Fruit fly (Drosophila melanogaster) whole organism, embryonic: ENCODE results near the gene Ptp10D.

Source experiments
- CG10267 ChIP-seq: fragments of 200-800 bp; sonication (Bioruptor generic); optimal IDR thresholded peaks from 2 replicates; lab custom pipeline; 2018; ENCODE audit warnings: missing biosample characterization, mild to moderate bottlenecking, missing genetic modification characterization, moderate library complexity
- CG10654 ChIP-seq: fragments of 200-800 bp; sonication (Bioruptor generic); optimal IDR thresholded peaks from 2 replicates; lab custom pipeline; 2016; ENCODE audit warnings: missing biosample characterization, missing genetic modification characterization
- CG11695 ChIP-seq: fragments of 200-800 bp; sonication (Bioruptor generic); IDR thresholded peaks from 3 replicates; pipeline ENCODE4 v1.3.6; 2022; ENCODE audit warnings: missing biosample characterization, missing genetic modification characterization
- CG12104 ChIP-seq: fragments of 200-800 bp; sonication (Bioruptor generic); optimal IDR thresholded peaks from 3 replicates; lab custom pipeline; 2016; ENCODE audit warnings: missing biosample characterization, missing genetic modification characterization
- CG12219 ChIP-seq: fragments of 200-800 bp; sonication (Bioruptor generic); optimal IDR thresholded peaks from 3 replicates; lab custom pipeline; 2018; ENCODE audit warnings: missing biosample characterization, mild to moderate bottlenecking, missing genetic modification characterization
- CG12299 ChIP-seq: fragments of 200-800 bp; sonication (Bioruptor generic); optimal IDR thresholded peaks from 2 replicates; lab custom pipeline; 2018; ENCODE audit warnings: missing biosample characterization, mild to moderate bottlenecking, missing genetic modification characterization
- CG13424 ChIP-seq: fragments of 200-800 bp; sonication (Bioruptor generic); optimal IDR thresholded peaks from 2 replicates; lab custom pipeline; 2019; ENCODE audit warnings: missing biosample characterization, mild to moderate bottlenecking, missing genetic modification characterization, moderate library complexity
- CG13624 ChIP-seq: fragments of 200-800 bp; sonication (Bioruptor generic); optimal IDR thresholded peaks from 2 replicates; lab custom pipeline; 2016; ENCODE audit warnings: missing biosample characterization, missing genetic modification characterization
- CG14667 ChIP-seq: fragments of 200-800 bp; sonication (Bioruptor generic); IDR thresholded peaks from 2 replicates; pipeline ENCODE4 v1.3.6; 2022; ENCODE audit warnings: missing biosample characterization, missing genetic modification characterization
- CG14965 ChIP-seq: fragments of 200-800 bp; sonication (Bioruptor generic); optimal IDR thresholded peaks from 2 replicates; lab custom pipeline; 2016; ENCODE audit warnings: missing biosample characterization, missing genetic modification characterization, borderline replicate concordance
- CG1529 ChIP-seq: fragments of 200-800 bp; sonication (Bioruptor generic); optimal IDR thresholded peaks from 3 replicates; lab custom pipeline; 2018; ENCODE audit warnings: missing biosample characterization, missing genetic modification characterization
- CG17186 ChIP-seq: fragments of 200-800 bp; sonication (Bioruptor generic); optimal IDR thresholded peaks from 3 replicates; lab custom pipeline; 2017; ENCODE audit warnings: missing biosample characterization, missing genetic modification reagents, missing genetic modification characterization
- CG17802 ChIP-seq: fragments of 200-800 bp; sonication (Bioruptor generic); optimal IDR thresholded peaks from 2 replicates; lab custom pipeline; 2018; ENCODE audit warnings: missing biosample characterization, mild to moderate bottlenecking, missing genetic modification characterization, moderate library complexity
- CG2199 ChIP-seq: fragments of 200-800 bp; sonication (Bioruptor generic); IDR thresholded peaks from 3 replicates; pipeline ENCODE4 v1.3.6; 2022; ENCODE audit warnings: missing biosample characterization, missing genetic modification characterization
- CG31224 ChIP-seq: fragments of 200-800 bp; sonication (Bioruptor generic); IDR thresholded peaks from 2 replicates; pipeline ENCODE4 v1.3.6; 2022; ENCODE audit warnings: missing biosample characterization, missing genetic modification characterization
- CG3281 ChIP-seq: fragments of 200-800 bp; sonication (Bioruptor generic); optimal IDR thresholded peaks from 3 replicates; lab custom pipeline; 2017; ENCODE audit warnings: missing biosample characterization, mild to moderate bottlenecking, missing genetic modification characterization
- CG33213 ChIP-seq: fragments of 200-800 bp; sonication (Bioruptor generic); optimal IDR thresholded peaks from 3 replicates; lab custom pipeline; 2016; ENCODE audit warnings: missing biosample characterization, missing genetic modification characterization
- CG42726 ChIP-seq: fragments of 200-800 bp; sonication (Bioruptor generic); IDR thresholded peaks from 2 replicates; pipeline ENCODE4 v1.3.6; 2022; ENCODE audit warnings: missing biosample characterization, missing genetic modification characterization; ENCODE audit not compliant: partially characterized antibody
- CG4707 ChIP-seq: fragments of 200-800 bp; sonication (Bioruptor generic); optimal IDR thresholded peaks from 2 replicates; lab custom pipeline; 2018; ENCODE audit warnings: missing biosample characterization, mild to moderate bottlenecking, missing genetic modification characterization, moderate library complexity
- CG6254 ChIP-seq: fragments of 200-800 bp; sonication (Bioruptor generic); optimal IDR thresholded peaks from 3 replicates; lab custom pipeline; 2017; ENCODE audit warnings: mild to moderate bottlenecking, missing biosample characterization, missing genetic modification reagents, missing genetic modification characterization
- CG6813 ChIP-seq: fragments of 200-800 bp; sonication (Bioruptor generic); optimal IDR thresholded peaks from 2 replicates; lab custom pipeline; 2017; ENCODE audit warnings: missing biosample characterization, missing genetic modification characterization, mild to moderate bottlenecking, moderate library complexity, missing genetic modification reagents
- CG8924 ChIP-seq: fragments of 200-800 bp; optimal IDR thresholded peaks from 3 replicates; lab custom pipeline; 2019; ENCODE audit warnings: missing biosample characterization, mild to moderate bottlenecking, missing genetic modification characterization, moderate library complexity
- CTCF ChIP-seq: fragments of 200-800 bp; sonication (Bioruptor generic); optimal IDR thresholded peaks from 2 replicates; lab custom pipeline; 2017; ENCODE audit warnings: missing biosample characterization, mild to moderate bottlenecking, missing genetic modification characterization, moderate library complexity
- E2f2 ChIP-seq: fragments of 200-800 bp; sonication (Bioruptor generic); IDR thresholded peaks from 2 replicates; pipeline ENCODE4 v1.3.6; 2022; ENCODE audit warnings: missing biosample characterization, missing genetic modification characterization
- Fer2 ChIP-seq: fragments of 200-800 bp; sonication (Bioruptor generic); optimal IDR thresholded peaks from 2 replicates; lab custom pipeline; 2018; ENCODE audit warnings: missing biosample characterization, mild to moderate bottlenecking, missing genetic modification characterization, moderate library complexity
- Fer3 ChIP-seq: fragments of 200-800 bp; sonication (Bioruptor generic); optimal IDR thresholded peaks from 2 replicates; lab custom pipeline; 2018; ENCODE audit warnings: missing biosample characterization, mild to moderate bottlenecking, missing genetic modification characterization, moderate library complexity
- Hmx ChIP-seq: fragments of 200-800 bp; sonication (Bioruptor generic); optimal IDR thresholded peaks from 2 replicates; lab custom pipeline; 2016; ENCODE audit warnings: missing biosample characterization, missing genetic modification characterization
- Hr78 ChIP-seq, 2 experiments: fragments of 200-800 bp in 1 of 2; fragments of >200 bp in 1 of 2; sonication (Bioruptor generic) in 1 of 2; optimal IDR thresholded peaks; 2 replicates each; lab custom pipeline; 2017 to 2019; ENCODE audit warnings: missing biosample characterization in 2 of 2, missing genetic modification characterization in 2 of 2, mild to moderate bottlenecking in 1 of 2, moderate library complexity in 1 of 2
- MBD-R2 ChIP-seq: fragments of 200-800 bp; sonication (Bioruptor generic); IDR thresholded peaks from 2 replicates; pipeline ENCODE4 v1.3.6; 2022; ENCODE audit warnings: missing biosample characterization, missing genetic modification characterization
- Mes4 ChIP-seq: fragments of 200-800 bp; sonication (Bioruptor generic); optimal IDR thresholded peaks from 2 replicates; lab custom pipeline; 2016; ENCODE audit warnings: missing biosample characterization, missing genetic modification characterization
- Nf-YA ChIP-seq: fragments of 200-800 bp; sonication (Bioruptor generic); IDR thresholded peaks from 2 replicates; pipeline ENCODE4 v1.3.6; 2022; ENCODE audit warnings: missing biosample characterization, missing genetic modification characterization
- Nf-YB ChIP-seq: fragments of 200-800 bp; sonication (Bioruptor generic); optimal IDR thresholded peaks from 3 replicates; lab custom pipeline; 2019; ENCODE audit warnings: missing biosample characterization, mild to moderate bottlenecking, missing genetic modification characterization, moderate library complexity
- Ptx1 ChIP-seq: fragments of 200-800 bp; sonication (Bioruptor generic); IDR thresholded peaks from 2 replicates; pipeline ENCODE4 v1.3.6; 2022; ENCODE audit warnings: missing biosample characterization, missing genetic modification characterization
- abd-A ChIP-seq: fragments of 200-800 bp; sonication (Bioruptor generic); optimal IDR thresholded peaks from 3 replicates; lab custom pipeline; 2019; ENCODE audit warnings: missing biosample characterization, mild to moderate bottlenecking, missing genetic modification characterization, moderate library complexity
- bab2 ChIP-seq: fragments of 200-800 bp; sonication (Bioruptor generic); optimal IDR thresholded peaks from 2 replicates; lab custom pipeline; 2016; ENCODE audit warnings: missing biosample characterization, missing genetic modification characterization
- bbx ChIP-seq: fragments of 200-800 bp; sonication (Bioruptor generic); IDR thresholded peaks from 2 replicates; pipeline ENCODE4 v1.3.6; 2022; ENCODE audit warnings: missing biosample characterization, missing genetic modification characterization; ENCODE audit not compliant: partially characterized antibody
- crc ChIP-seq: fragments of 200-800 bp; sonication (Bioruptor generic); optimal IDR thresholded peaks from 2 replicates; lab custom pipeline; 2016; ENCODE audit warnings: missing biosample characterization, missing genetic modification characterization
- dimm ChIP-seq: fragments of 200-800 bp; sonication (Bioruptor generic); IDR thresholded peaks from 2 replicates; pipeline ENCODE4 v1.3.6; 2022; ENCODE audit warnings: missing biosample characterization, missing genetic modification characterization
- disco-r ChIP-seq: fragments of 200-800 bp; sonication (Bioruptor generic); optimal IDR thresholded peaks from 2 replicates; lab custom pipeline; 2016; ENCODE audit warnings: missing biosample characterization, missing genetic modification characterization
- eyg ChIP-seq: fragments of 200-800 bp; sonication (Bioruptor generic); optimal IDR thresholded peaks from 3 replicates; lab custom pipeline; 2016; ENCODE audit warnings: missing biosample characterization, missing genetic modification characterization
- gt ChIP-seq: fragments of 200-800 bp; sonication (Bioruptor generic); IDR thresholded peaks from 2 replicates; pipeline ENCODE4 v1.3.6; 2022; ENCODE audit warnings: missing biosample characterization, missing genetic modification characterization
- insv ChIP-seq, 2 experiments: fragments of 200-800 bp; sonication (Bioruptor generic); optimal IDR thresholded peaks; 3 replicates each; lab custom pipeline; 2016 to 2018; ENCODE audit warnings: missing biosample characterization in 2 of 2, missing genetic modification characterization in 2 of 2
- kah ChIP-seq: fragments of 200-800 bp; sonication (Bioruptor generic); optimal IDR thresholded peaks from 2 replicates; lab custom pipeline; 2018; ENCODE audit warnings: missing biosample characterization, mild to moderate bottlenecking, missing genetic modification characterization
- nau ChIP-seq: fragments of 200-800 bp; sonication (Bioruptor generic); optimal IDR thresholded peaks from 3 replicates; lab custom pipeline; 2017; ENCODE audit warnings: missing biosample characterization, mild to moderate bottlenecking, missing genetic modification characterization, missing genetic modification reagents
- oc ChIP-seq: fragments of 200-800 bp; sonication (Bioruptor generic); optimal IDR thresholded peaks from 2 replicates; lab custom pipeline; 2018; ENCODE audit warnings: missing biosample characterization, mild to moderate bottlenecking, missing genetic modification characterization, moderate library complexity
- pan ChIP-seq, 4 experiments: fragments of >200 bp in 3 of 4; fragments of 200-800 bp in 1 of 4; sonication (Bioruptor generic) in 1 of 4; optimal IDR thresholded peaks in 3 of 4; IDR thresholded peaks in 1 of 4; 2 replicates each; pipeline versions ENCODE4 v1.3.6 to Lab custom; 2017 to 2022; ENCODE audit warnings: missing biosample characterization in 2 of 4, missing genetic modification characterization in 2 of 4, mixed read lengths in 1 of 4
- salm ChIP-seq: fragments of 200-800 bp; sonication (Bioruptor generic); optimal IDR thresholded peaks from 2 replicates; lab custom pipeline; 2018; ENCODE audit warnings: missing biosample characterization, mild to moderate bottlenecking, missing genetic modification characterization
- sd ChIP-seq: fragments of 200-800 bp; sonication (Bioruptor generic); optimal IDR thresholded peaks from 3 replicates; lab custom pipeline; 2018; ENCODE audit warnings: missing biosample characterization, mild to moderate bottlenecking, missing genetic modification characterization, moderate library complexity
- z ChIP-seq: fragments of 200-800 bp; sonication (Bioruptor generic); IDR thresholded peaks from 3 replicates; pipeline ENCODE4 v1.3.6; 2022; ENCODE audit warnings: missing biosample characterization, missing genetic modification characterization

The Ptp10D gene

dm6 chrX:11685918-11686640 lies 64.3 kb downstream of the Ptp10D start (continued):
- peak; percentile 20 for TF ChIP-seq salm (tag; lab: Kevin White, UChicago)
- no peak for TF ChIP-seq CG31224
- TF ChIP-seq CG12104: no peak
- TF ChIP-seq bbx (GFP tag; lab: Robert Waterston, UW): no peak
- TF ChIP-seq CG3281 (GFP tag; lab: Kevin White, UChicago): peak; percentile 66
- no peak for TF ChIP-seq gt (GFP tag; lab: Robert Waterston, UW)
- TF ChIP-seq CG8924 (tag; lab: Kevin White, UChicago): peak; percentile 56
- no peak for TF ChIP-seq CG2199 (GFP tag; lab: Robert Waterston, UW)
- no peak for TF ChIP-seq CG14965
- no peak for TF ChIP-seq CG14667 (GFP tag; lab: Robert Waterston, UW)
- TF ChIP-seq Hmx (GFP tag; lab: Kevin White, UChicago): no peak
- no peak for TF ChIP-seq CG10267 (tag; lab: Kevin White, UChicago)
- peak; percentile 36; the same call in 1 of the 3 replicates for TF ChIP-seq CG11695
- no peak for TF ChIP-seq CG13624 (GFP tag; lab: Kevin White, UChicago)
- TF ChIP-seq CG33213 (GFP tag; lab: Kevin White, UChicago): peak; percentile 18
- no peak for TF ChIP-seq pan (optimal IDR thresholded peaks at IDR 0.05; lab: Kevin White, UChicago)
- TF ChIP-seq pan (GFP tag; optimal IDR thresholded peaks at IDR 0.05 in 1 of 2, IDR thresholded peaks at IDR 0.05 in 1 of 2): no peak
- TF ChIP-seq MBD-R2 (GFP tag; lab: Robert Waterston, UW): no peak
- TF ChIP-seq CTCF (GFP tag; lab: Kevin White, UChicago): peak; percentile 52
- TF ChIP-seq CG13424 (tag; lab: Kevin White, UChicago): no peak
- TF ChIP-seq abd-A (tag; lab: Kevin White, UChicago): peak; percentile 67
- TF ChIP-seq Mes4 (GFP tag; lab: Kevin White, UChicago): peak; percentile 29
- peak; percentile 51 for TF ChIP-seq kah (GFP tag; lab: Kevin White, UChicago)
- TF ChIP-seq Ptx1 (GFP tag; lab: Robert Waterston, UW): no peak
- peak; percentile 21 for TF ChIP-seq Nf-YB
- no peak for TF ChIP-seq bab2 (GFP tag; lab: Kevin White, UChicago)
- TF ChIP-seq CG10654 (GFP tag; lab: Kevin White, UChicago): no peak
- peak; percentile 32 for TF ChIP-seq CG12219
- TF ChIP-seq CG6813 (GFP tag; lab: Kevin White, UChicago): peak; percentile 69
- peak in 1 of 2 experiments; percentile 86 for TF ChIP-seq Hr78 (GFP tag; optimal IDR thresholded peaks at IDR 0.05; lab: Kevin White, UChicago)
- peak; percentile 65; the same call in 2 of the 3 replicates for TF ChIP-seq z (GFP tag; lab: Robert Waterston, UW)
- no peak for TF ChIP-seq insv (GFP tag; optimal IDR thresholded peaks at IDR 0.05; lab: Kevin White, UChicago)
- no peak for TF ChIP-seq oc
- peak; percentile 46 for TF ChIP-seq CG12299
- peak; percentile 53 for TF ChIP-seq CG4707 (GFP tag; lab: Kevin White, UChicago)
- TF ChIP-seq CG1529 (GFP tag; lab: Kevin White, UChicago): no peak
- no peak for TF ChIP-seq CG42726 (GFP tag; lab: Robert Waterston, UW)
- TF ChIP-seq eyg: peak; percentile 51
- peak; percentile 5 for TF ChIP-seq CG6254 (GFP tag; lab: Kevin White, UChicago)
- no peak for TF ChIP-seq CG17802 (tag; lab: Kevin White, UChicago)
- peak; percentile 17 for TF ChIP-seq Fer3 (tag; lab: Kevin White, UChicago)
- TF ChIP-seq crc: peak; percentile 6
- no peak for TF ChIP-seq Fer2 (tag; lab: Kevin White, UChicago)
- TF ChIP-seq CG17186: no peak
- peak; percentile 59 for TF ChIP-seq nau (GFP tag; lab: Kevin White, UChicago)
- TF ChIP-seq Nf-YA: 0 out of 2 replicates have a peak, but pooled peaks have one; percentile 29
- TF ChIP-seq disco-r (GFP tag; lab: Kevin White, UChicago): peak; percentile 22
- TF ChIP-seq sd: peak; percentile 3
- no peak; the same call in 1 of the 2 replicates for TF ChIP-seq E2f2
- TF ChIP-seq dimm: no peak
